Worm (Caenorhabditis elegans): ENCODE results near the gene F47B7.3.

ce11 chrX:3758399-3758798 is 5.8 kb downstream of the F47B7.3 start, which contains the start of gene T14G12.12:
- TF ChIP-seq ama-1 (optimal IDR thresholded peaks at IDR 0.05): no peak
- TF ChIP-seq pha-4 (tag; optimal IDR thresholded peaks at IDR 0.05): no peak
- TF ChIP-seq ceh-16 (tag; optimal IDR thresholded peaks at IDR 0.05): no peak
- TF ChIP-seq ztf-4 (tag; optimal IDR thresholded peaks at IDR 0.05): no peak

Data from whole organism, L3 larva.